Worm (Caenorhabditis elegans): Measurements from ENCODE around the gene srh-170.

DNA sequence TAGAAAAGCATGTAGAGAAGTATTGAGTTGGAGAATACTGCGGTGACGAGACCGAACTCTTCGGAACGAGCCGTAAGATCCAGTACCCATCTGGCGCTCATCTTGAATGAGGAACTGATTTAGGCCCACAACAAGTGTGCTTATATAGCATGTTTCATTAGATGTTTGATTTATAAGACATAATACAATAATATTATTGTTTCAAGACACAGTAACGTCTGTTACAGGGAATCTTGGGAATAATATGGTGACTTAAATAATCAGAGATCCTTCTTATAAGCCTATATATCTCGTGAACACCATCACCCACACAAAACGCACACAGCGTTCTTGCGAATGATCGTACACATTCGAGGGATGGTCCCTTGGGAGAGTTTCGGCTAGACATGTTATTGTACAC lies 4.9 kb downstream of the srh-170 start, which contains the start of gene str-88:
- TF ChIP-seq W03F9.2 (tag; optimal IDR thresholded peaks at IDR 0.05) = no peak
- no peak for TF ChIP-seq him-1 (tag; optimal IDR thresholded peaks at IDR 0.05)

All from whole organism, L4/young adult.